Worm (Caenorhabditis elegans): ENCODE measurements around the gene F15E6.9.

DNA sequence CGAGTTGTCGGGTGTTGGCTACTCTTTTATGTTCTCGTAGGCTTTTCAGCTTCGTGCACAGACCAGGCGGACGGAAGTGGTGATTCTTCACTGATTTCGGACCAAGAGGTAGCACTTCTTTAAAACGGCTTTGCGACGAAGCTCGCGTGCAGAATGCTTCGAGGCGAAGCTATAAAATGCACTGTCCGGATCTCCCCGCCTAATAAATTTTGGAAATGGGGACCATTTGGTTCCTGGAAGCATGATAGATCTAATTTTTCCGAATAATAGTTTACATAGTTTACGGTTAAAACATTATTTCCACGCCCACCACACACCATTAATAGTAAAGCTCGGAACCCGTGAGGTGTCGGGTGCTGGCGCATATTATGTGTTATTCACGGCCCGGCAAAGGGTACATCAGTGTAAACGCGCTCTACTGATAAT lies 48.7 kb upstream of the F15E6.9 start:
- TF ChIP-seq ztf-11 (tag; optimal IDR thresholded peaks at IDR 0.05) (no peak), unc-62 (GFP tag; optimal IDR thresholded peaks at IDR 0.05) (no peak), nhr-237 (tag; optimal IDR thresholded peaks at IDR 0.05) (no peak), sptf-1 (tag; optimal IDR thresholded peaks at IDR 0.05) (no peak), zip-8 (tag; optimal IDR thresholded peaks at IDR 0.05) (no peak), elt-3 (tag; optimal IDR thresholded peaks at IDR 0.05) (no peak), nhr-12 (tag; optimal IDR thresholded peaks at IDR 0.05) (no peak)

Data from whole organism, mixed stage, embryonic.